Fruit fly (Drosophila melanogaster) whole organism, embryonic: ENCODE results near the gene CG32425.

Experiments used
- ATbp ChIP-seq: fragments of 200-800 bp; sonication (Bioruptor generic); optimal IDR thresholded peaks from 2 replicates; lab custom pipeline; 2017; ENCODE audit warnings: missing biosample characterization, mild to moderate bottlenecking, missing genetic modification characterization, missing genetic modification reagents
- Asciz ChIP-seq: fragments of 200-800 bp; sonication (Bioruptor generic); optimal IDR thresholded peaks from 2 replicates; lab custom pipeline; 2017; ENCODE audit warnings: missing biosample characterization, mild to moderate bottlenecking, missing genetic modification characterization, missing genetic modification reagents
- B-H1 ChIP-seq: fragments of 200-800 bp; sonication (Bioruptor generic); IDR thresholded peaks from 3 replicates; pipeline ENCODE4 v1.3.6; 2022; ENCODE audit warnings: missing biosample characterization, missing genetic modification characterization
- B-H2 ChIP-seq: fragments of 200-800 bp; sonication (Bioruptor generic); optimal IDR thresholded peaks from 2 replicates; lab custom pipeline; 2018; ENCODE audit warnings: missing biosample characterization, mild to moderate bottlenecking, missing genetic modification characterization
- CG10431 ChIP-seq: fragments of 200-800 bp; sonication (Bioruptor generic); optimal IDR thresholded peaks from 3 replicates; lab custom pipeline; 2018; ENCODE audit warnings: missing biosample characterization, mild to moderate bottlenecking, missing genetic modification characterization
- CG10462 ChIP-seq: fragments of 200-800 bp; sonication (Bioruptor generic); optimal IDR thresholded peaks from 2 replicates; lab custom pipeline; 2016; ENCODE audit warnings: missing biosample characterization, missing genetic modification characterization
- CG11504 ChIP-seq: fragments of 200-800 bp; sonication (Bioruptor generic); optimal IDR thresholded peaks from 3 replicates; lab custom pipeline; 2019; ENCODE audit warnings: missing biosample characterization, mild to moderate bottlenecking, missing genetic modification characterization, moderate library complexity
- CG11723 ChIP-seq: fragments of 200-800 bp; sonication (Bioruptor generic); optimal IDR thresholded peaks from 2 replicates; lab custom pipeline; 2017; ENCODE audit warnings: missing biosample characterization, mild to moderate bottlenecking, missing genetic modification characterization
- CG13624 ChIP-seq: fragments of 200-800 bp; sonication (Bioruptor generic); optimal IDR thresholded peaks from 2 replicates; lab custom pipeline; 2016; ENCODE audit warnings: missing biosample characterization, missing genetic modification characterization
- CG15269 ChIP-seq: fragments of 200-800 bp; sonication (Bioruptor generic); optimal IDR thresholded peaks from 2 replicates; lab custom pipeline; 2018; ENCODE audit warnings: missing biosample characterization, mild to moderate bottlenecking, missing genetic modification characterization, moderate library complexity
- CG1529 ChIP-seq: fragments of 200-800 bp; sonication (Bioruptor generic); optimal IDR thresholded peaks from 3 replicates; lab custom pipeline; 2018; ENCODE audit warnings: missing biosample characterization, missing genetic modification characterization
- CG15601 ChIP-seq: fragments of 200-800 bp; sonication (Bioruptor generic); optimal IDR thresholded peaks from 3 replicates; lab custom pipeline; 2019; ENCODE audit warnings: missing biosample characterization, mild to moderate bottlenecking, missing genetic modification characterization, moderate library complexity
- CG16779 ChIP-seq: fragments of 200-800 bp; sonication (Bioruptor generic); IDR thresholded peaks from 2 replicates; pipeline ENCODE4 v1.3.6; 2022; ENCODE audit warnings: missing biosample characterization, missing genetic modification characterization
- CG17568 ChIP-seq: fragments of 200-800 bp; sonication (Bioruptor generic); optimal IDR thresholded peaks from 2 replicates; lab custom pipeline; 2018; ENCODE audit warnings: missing biosample characterization, mild to moderate bottlenecking, missing genetic modification characterization, moderate library complexity
- CG18619 ChIP-seq: fragments of 200-800 bp; sonication (Bioruptor generic); optimal IDR thresholded peaks from 3 replicates; lab custom pipeline; 2017; ENCODE audit warnings: missing biosample characterization, mild to moderate bottlenecking, missing genetic modification characterization
- CG3838 ChIP-seq: fragments of 200-800 bp; sonication (Bioruptor generic); optimal IDR thresholded peaks from 3 replicates; lab custom pipeline; 2016; ENCODE audit warnings: missing biosample characterization, missing genetic modification characterization
- CG6854 ChIP-seq: fragments of 200-800 bp; sonication (Bioruptor generic); optimal IDR thresholded peaks from 3 replicates; lab custom pipeline; 2017; ENCODE audit warnings: missing biosample characterization, mild to moderate bottlenecking, missing genetic modification characterization
- CG8281 ChIP-seq: fragments of 200-800 bp; sonication (Bioruptor generic); optimal IDR thresholded peaks from 2 replicates; lab custom pipeline; 2018; ENCODE audit warnings: missing biosample characterization, mild to moderate bottlenecking, missing genetic modification characterization, moderate library complexity
- D19A ChIP-seq: fragments of 200-800 bp; optimal IDR thresholded peaks from 3 replicates; lab custom pipeline; 2019; ENCODE audit warnings: missing biosample characterization, mild to moderate bottlenecking, missing genetic modification characterization, moderate library complexity
- Dek ChIP-seq: fragments of 200-800 bp; sonication (Bioruptor generic); optimal IDR thresholded peaks from 3 replicates; lab custom pipeline; 2019; ENCODE audit warnings: missing biosample characterization, mild to moderate bottlenecking, missing genetic modification characterization, moderate library complexity
- E2f1 ChIP-seq: fragments of 200-800 bp; sonication (Bioruptor generic); IDR thresholded peaks from 2 replicates; pipeline ENCODE4 v1.3.6; 2022; ENCODE audit warnings: missing biosample characterization, missing genetic modification characterization
- Ets97D ChIP-seq: fragments of 200-800 bp; sonication (Bioruptor generic); optimal IDR thresholded peaks from 3 replicates; lab custom pipeline; 2016; ENCODE audit warnings: missing biosample characterization, missing genetic modification characterization
- Med ChIP-seq: fragments of 200-800 bp; sonication (Bioruptor generic); peaks from one replicate; lab custom pipeline; 2016; ENCODE audit warnings: missing biosample characterization, missing genetic modification characterization, mild to moderate bottlenecking, inconsistent platforms, moderate library complexity
- Pdp1 ChIP-seq, 2 experiments: fragments of 200-800 bp; sonication (Bioruptor generic); optimal IDR thresholded peaks; 3 replicates each; lab custom pipeline; 2016; ENCODE audit warnings: missing biosample characterization in 2 of 2, missing genetic modification characterization in 2 of 2, mild to moderate bottlenecking in 1 of 2, moderate library complexity in 1 of 2
- Vsx1 ChIP-seq: fragments of 200-800 bp; sonication (Bioruptor generic); optimal IDR thresholded peaks from 2 replicates; lab custom pipeline; 2017; ENCODE audit warnings: missing biosample characterization, mild to moderate bottlenecking, missing genetic modification characterization, missing genetic modification reagents
- bbx ChIP-seq: fragments of 200-800 bp; sonication (Bioruptor generic); IDR thresholded peaks from 2 replicates; pipeline ENCODE4 v1.3.6; 2022; ENCODE audit warnings: missing biosample characterization, missing genetic modification characterization; ENCODE audit not compliant: partially characterized antibody
- dmrt99B ChIP-seq: fragments of 200-800 bp; sonication (Bioruptor generic); optimal IDR thresholded peaks from 2 replicates; lab custom pipeline; 2018; ENCODE audit warnings: missing biosample characterization, mild to moderate bottlenecking, missing genetic modification characterization, moderate library complexity
- eve ChIP-seq, 2 experiments: fragments of >200 bp; optimal IDR thresholded peaks; 2 replicates each; lab custom pipeline; 2017; ENCODE audit warnings: missing biosample characterization in 2 of 2, missing genetic modification characterization in 2 of 2
- grau ChIP-seq: fragments of 200-800 bp; optimal IDR thresholded peaks from 3 replicates; lab custom pipeline; 2019; ENCODE audit warnings: missing biosample characterization, mild to moderate bottlenecking, missing genetic modification characterization, moderate library complexity
- ken ChIP-seq: fragments of 200-800 bp; sonication (Bioruptor generic); IDR thresholded peaks from 3 replicates; pipeline ENCODE4 v1.3.6; 2022; ENCODE audit warnings: missing biosample characterization, missing genetic modification characterization
- knrl ChIP-seq: fragments of 200-800 bp; sonication (Bioruptor generic); IDR thresholded peaks from 3 replicates; pipeline ENCODE4 v1.3.6; 2022; ENCODE audit warnings: missing biosample characterization, missing genetic modification characterization; ENCODE audit not compliant: partially characterized antibody
- lmd ChIP-seq: fragments of 200-800 bp; sonication (Bioruptor generic); IDR thresholded peaks from 2 replicates; pipeline ENCODE4 v1.3.6; 2022; ENCODE audit warnings: missing biosample characterization, missing genetic modification characterization
- lola ChIP-seq, 3 experiments: fragments of >200 bp in 2 of 3; fragments of 200-800 bp in 1 of 3; sonication (Bioruptor generic) in 1 of 3; optimal IDR thresholded peaks; 2 replicates each; lab custom pipeline; 2017 to 2019; ENCODE audit warnings: missing biosample characterization in 3 of 3, missing genetic modification characterization in 3 of 3, mild to moderate bottlenecking in 1 of 3, moderate library complexity in 1 of 3
- mirr ChIP-seq: fragments of 200-800 bp; sonication (Bioruptor generic); optimal IDR thresholded peaks from 3 replicates; lab custom pipeline; 2018; ENCODE audit warnings: missing biosample characterization, mild to moderate bottlenecking, missing genetic modification characterization
- pho ChIP-seq: fragments of 200-800 bp; sonication (Bioruptor generic); optimal IDR thresholded peaks from 2 replicates; lab custom pipeline; 2016; ENCODE audit warnings: missing biosample characterization, missing genetic modification characterization
- sens ChIP-seq: fragments of 200-800 bp; sonication (Bioruptor generic); peaks from one replicate; lab custom pipeline; 2016; ENCODE audit warnings: missing biosample characterization, missing genetic modification characterization
- seq ChIP-seq: fragments of 200-800 bp; sonication (Bioruptor generic); IDR thresholded peaks from 2 replicates; pipeline ENCODE4 v1.3.6; 2022; ENCODE audit warnings: missing biosample characterization, missing genetic modification characterization
- sqz ChIP-seq: fragments of 200-800 bp; sonication (Bioruptor generic); optimal IDR thresholded peaks from 3 replicates; lab custom pipeline; 2018; ENCODE audit warnings: missing biosample characterization, mild to moderate bottlenecking, missing genetic modification characterization
- sug ChIP-seq: fragments of 200-800 bp; optimal IDR thresholded peaks from 2 replicates; lab custom pipeline; 2019; ENCODE audit warnings: missing biosample characterization, mild to moderate bottlenecking, missing genetic modification characterization, moderate library complexity
- tgo ChIP-seq: fragments of 200-800 bp; sonication (Bioruptor generic); IDR thresholded peaks from 3 replicates; pipeline ENCODE4 v1.3.6; 2022; ENCODE audit warnings: missing biosample characterization, missing genetic modification characterization
- tx ChIP-seq: fragments of 200-800 bp; sonication (Bioruptor generic); optimal IDR thresholded peaks from 2 replicates; lab custom pipeline; 2016; ENCODE audit warnings: missing biosample characterization, missing genetic modification characterization
- vnd ChIP-seq: fragments of 200-800 bp; sonication (Bioruptor generic); IDR thresholded peaks from 3 replicates; pipeline ENCODE4 v1.3.6; 2022; ENCODE audit warnings: missing biosample characterization, missing genetic modification characterization; ENCODE audit not compliant: partially characterized antibody
- vvl ChIP-seq: fragments of 200-800 bp; sonication (Bioruptor generic); IDR thresholded peaks from 2 replicates; pipeline ENCODE4 v1.3.6; 2022; ENCODE audit warnings: missing biosample characterization, missing genetic modification characterization
- wdn ChIP-seq: fragments of 200-800 bp; sonication (Bioruptor generic); IDR thresholded peaks from 2 replicates; pipeline ENCODE4 v1.3.6; 2022; ENCODE audit warnings: missing biosample characterization, missing genetic modification characterization
- zen2 ChIP-seq: fragments of 200-800 bp; sonication (Bioruptor generic); IDR thresholded peaks from 3 replicates; pipeline ENCODE4 v1.3.6; 2022; ENCODE audit warnings: missing biosample characterization, missing genetic modification characterization; ENCODE audit not compliant: partially characterized antibody

Gene CG32425

dm6 chr3L:20473021-20473799 is 23.9 kb upstream of the CG32425 start, which contains the start of the genes CG32428 and CG5969 (continued):
- no peak for TF ChIP-seq ken (GFP tag; lab: Robert Waterston, UW)
- no peak for TF ChIP-seq Asciz (GFP tag; lab: Kevin White, UChicago)
- TF ChIP-seq B-H1 (GFP tag; lab: Robert Waterston, UW): peak; percentile 62
- no peak for TF ChIP-seq CG11723 (GFP tag; lab: Kevin White, UChicago)
- no peak for TF ChIP-seq zen2 (GFP tag; lab: Robert Waterston, UW)
- TF ChIP-seq wdn (GFP tag; lab: Robert Waterston, UW): 0 out of 2 replicates have a peak, but pooled peaks have one; percentile 43
- peak; percentile 59 for TF ChIP-seq D19A (tag; lab: Kevin White, UChicago)
- peak; percentile 62 for TF ChIP-seq grau (tag; lab: Kevin White, UChicago)
- TF ChIP-seq Ets97D (GFP tag; lab: Kevin White, UChicago): peak; percentile 39
- TF ChIP-seq CG8281 (tag; lab: Kevin White, UChicago): peak; percentile 0
- peak; percentile 7 for TF ChIP-seq CG6854 (GFP tag; lab: Kevin White, UChicago)
- no peak for TF ChIP-seq lola (GFP tag; optimal IDR thresholded peaks at IDR 0.05; lab: Kevin White, UChicago)
- peak; percentile 70 for TF ChIP-seq CG15269 (tag; lab: Kevin White, UChicago)

dm6 chr3L:20474197-20474788 is 22.8 kb upstream of the CG32425 start, which contains the start of gene isoQC:
isoQC (plus strand) TSS chr3L:20474466.
- TF ChIP-seq CG17568 (GFP tag; lab: Kevin White, UChicago) (peak; percentile 75), CG8281 (tag; lab: Kevin White, UChicago) (no peak), CG18619 (no peak), sqz (GFP tag; lab: Kevin White, UChicago) (no peak), E2f1 (GFP tag; lab: Robert Waterston, UW) (no peak), vnd (GFP tag; lab: Robert Waterston, UW) (no peak), Ets97D (GFP tag; lab: Kevin White, UChicago) (no peak), tx (GFP tag; lab: Kevin White, UChicago) (no peak), B-H2 (no peak), CG11504 (tag; lab: Kevin White, UChicago) (no peak), CG16779 (GFP tag; lab: Robert Waterston, UW) (no peak), bbx (GFP tag; lab: Robert Waterston, UW) (no peak), eve (GFP tag; optimal IDR thresholded peaks at IDR 0.05; lab: Kevin White, UChicago) (peak in 1 of 2 experiments; percentile 86), mirr (GFP tag; lab: Kevin White, UChicago) (no peak), lmd (GFP tag; lab: Robert Waterston, UW) (no peak), Dek (tag; lab: Kevin White, UChicago) (no peak), CG6854 (GFP tag; lab: Kevin White, UChicago) (no peak), CG1529 (GFP tag; lab: Kevin White, UChicago) (no peak), CG10431 (GFP tag; lab: Kevin White, UChicago) (peak; percentile 76), CG3838 (GFP tag; lab: Kevin White, UChicago) (peak; percentile 53), Pdp1 (GFP tag; optimal IDR thresholded peaks at IDR 0.05; lab: Kevin White, UChicago) (peak in 1 of 2 experiments; percentile 99), knrl (GFP tag; lab: Robert Waterston, UW) (no peak), Vsx1 (no peak), sens (GFP tag; lab: Kevin White, UChicago) (peak; percentile 37), ken (GFP tag; lab: Robert Waterston, UW) (no peak), CG15601 (no peak), vvl (GFP tag; lab: Robert Waterston, UW) (no peak), Med (peak; percentile 19), CG13624 (GFP tag; lab: Kevin White, UChicago) (no peak), ATbp (no peak), dmrt99B (no peak), sug (no peak), pho (GFP tag; lab: Kevin White, UChicago) (no peak), tgo (GFP tag; lab: Robert Waterston, UW) (no peak), seq (no peak), CG10462 (GFP tag; lab: Kevin White, UChicago) (no peak)
